Fruit fly (Drosophila melanogaster): ENCODE data around the gene CG34241.

Gene CG34241

DNA sequence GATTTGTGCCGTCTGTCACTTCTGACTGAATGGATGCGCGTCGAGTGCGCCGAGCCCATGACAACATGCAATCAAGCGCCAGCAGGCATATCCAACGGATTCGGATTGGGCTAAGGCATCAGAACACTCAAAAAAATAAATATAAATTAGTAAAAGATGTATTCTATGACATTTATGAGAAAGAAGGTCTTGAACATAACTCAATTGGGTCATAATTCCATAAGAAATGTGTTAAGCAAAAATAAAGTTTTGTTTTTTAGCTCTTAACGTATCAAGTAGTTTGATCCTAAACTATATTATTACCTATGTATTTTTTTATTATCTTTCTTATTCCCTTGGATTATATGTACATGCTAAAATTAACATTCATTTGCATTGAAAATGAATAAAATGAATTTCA lies 14.2 kb upstream of the CG34241 start:
- no peak for TF ChIP-seq fru (GFP tag; optimal IDR thresholded peaks at IDR 0.05)
- no peak for TF ChIP-seq CG9705 (GFP tag; optimal IDR thresholded peaks at IDR 0.05)
- no peak for TF ChIP-seq Rel (GFP tag; optimal IDR thresholded peaks at IDR 0.05)
- TF ChIP-seq Rel (tag; optimal IDR thresholded peaks at IDR 0.05) = no peak
- no peak for TF ChIP-seq HLH106 (tag; optimal IDR thresholded peaks at IDR 0.05)

DNA sequence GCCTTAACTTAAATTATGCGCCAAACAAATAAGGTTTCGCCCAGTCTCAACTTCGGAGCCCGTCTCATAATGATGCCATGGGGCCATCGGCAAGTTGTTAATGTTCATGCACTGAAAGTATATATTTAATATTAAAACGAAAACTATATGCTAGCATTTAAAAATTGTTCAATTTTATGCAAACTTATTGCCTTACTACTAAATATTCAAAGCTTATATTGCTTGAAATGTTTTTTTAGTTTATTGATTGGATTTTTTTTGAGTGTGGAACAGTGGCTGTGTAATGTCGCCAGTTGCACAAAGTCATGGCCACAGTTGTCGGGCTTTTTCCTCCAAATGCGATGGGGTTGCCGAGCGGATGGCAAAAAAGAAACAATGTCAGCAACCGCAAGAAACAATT lies 13.6 kb upstream of the CG34241 start:
- no peak for TF ChIP-seq Hr78 (GFP tag; optimal IDR thresholded peaks at IDR 0.05)
- TF ChIP-seq N (GFP tag; optimal IDR thresholded peaks at IDR 0.05) = no peak
- TF ChIP-seq dmrt93B (GFP tag; optimal IDR thresholded peaks at IDR 0.05) = peak; percentile 62
- TF ChIP-seq CG9705 (GFP tag; optimal IDR thresholded peaks at IDR 0.05) = no peak
- TF ChIP-seq lola (GFP tag; optimal IDR thresholded peaks at IDR 0.05) = no peak
- peak; percentile 78 for TF ChIP-seq HLH106 (tag; optimal IDR thresholded peaks at IDR 0.05)
- no peak for TF ChIP-seq pan (optimal IDR thresholded peaks at IDR 0.05)
- peak; percentile 79 for TF ChIP-seq Hnf4 (GFP tag; optimal IDR thresholded peaks at IDR 0.05)
- no peak for TF ChIP-seq dsf (GFP tag; optimal IDR thresholded peaks at IDR 0.05; ENCODE audit: borderline replicate concordance)
- peak; percentile 73 for TF ChIP-seq rgr (GFP tag; optimal IDR thresholded peaks at IDR 0.05)
- TF ChIP-seq dl (GFP tag; optimal IDR thresholded peaks at IDR 0.05; ENCODE audit: insufficient read depth in 1 of 2, partially characterized antibody in 2 of 2) = no peak
- peak; percentile 77 for TF ChIP-seq OdsH (GFP tag; optimal IDR thresholded peaks at IDR 0.05)
- TF ChIP-seq fru (GFP tag; optimal IDR thresholded peaks at IDR 0.05) = peak; percentile 80
- peak; percentile 79 for TF ChIP-seq br (GFP tag; optimal IDR thresholded peaks at IDR 0.05)
- TF ChIP-seq psq (GFP tag; optimal IDR thresholded peaks at IDR 0.05) = peak; percentile 50
- TF ChIP-seq Rel (GFP tag; optimal IDR thresholded peaks at IDR 0.05) = no peak
- TF ChIP-seq Rel (tag; optimal IDR thresholded peaks at IDR 0.05) = no peak
- TF ChIP-seq Dfd (GFP tag; optimal IDR thresholded peaks at IDR 0.05) = no peak
- no peak for TF ChIP-seq Mio (GFP tag; optimal IDR thresholded peaks at IDR 0.05)
- peak; percentile 82 for TF ChIP-seq h (GFP tag; optimal IDR thresholded peaks at IDR 0.05)
- no peak for TF ChIP-seq sv (GFP tag; optimal IDR thresholded peaks at IDR 0.05)
- peak; percentile 37 for TF ChIP-seq Jra (GFP tag; optimal IDR thresholded peaks at IDR 0.05)
- peak; percentile 71 for TF ChIP-seq brk (GFP tag; optimal IDR thresholded peaks at IDR 0.05)
- no peak for TF ChIP-seq GATAd (GFP tag; optimal IDR thresholded peaks at IDR 0.05)
- TF ChIP-seq Myc (optimal IDR thresholded peaks at IDR 0.05) = no peak
- no peak for TF ChIP-seq Abd-B (GFP tag; optimal IDR thresholded peaks at IDR 0.05)
- TF ChIP-seq tai (GFP tag; optimal IDR thresholded peaks at IDR 0.05) = peak; percentile 67
- peak; percentile 74 for TF ChIP-seq Sp1 (GFP tag; optimal IDR thresholded peaks at IDR 0.05)
- peak in 1 of 2 experiments; percentile 74 for TF ChIP-seq foxo (GFP tag; optimal IDR thresholded peaks at IDR 0.05)
- no peak for TF ChIP-seq CrebA (GFP tag; optimal IDR thresholded peaks at IDR 0.05; ENCODE audit: borderline replicate concordance)
- TF ChIP-seq Vsx2 (GFP tag; optimal IDR thresholded peaks at IDR 0.05; ENCODE audit: partially characterized antibody) = no peak
- TF ChIP-seq ey (GFP tag; optimal IDR thresholded peaks at IDR 0.05) = peak; percentile 68
- peak; percentile 70 for TF ChIP-seq sage (GFP tag; optimal IDR thresholded peaks at IDR 0.05)
- TF ChIP-seq woc (GFP tag; optimal IDR thresholded peaks at IDR 0.05) = peak; percentile 75
- no peak for TF ChIP-seq Hr83 (GFP tag; optimal IDR thresholded peaks at IDR 0.05; ENCODE audit: poor library complexity, severe bottlenecking)
- TF ChIP-seq CG32264 (GFP tag; optimal IDR thresholded peaks at IDR 0.05) = peak; percentile 15
- no peak for TF ChIP-seq Dif (GFP tag; optimal IDR thresholded peaks at IDR 0.05; ENCODE audit: partially characterized antibody)
- TF ChIP-seq usp (GFP tag; optimal IDR thresholded peaks at IDR 0.05) = no peak
- no peak for TF ChIP-seq jim (GFP tag; optimal IDR thresholded peaks at IDR 0.05)

DNA sequence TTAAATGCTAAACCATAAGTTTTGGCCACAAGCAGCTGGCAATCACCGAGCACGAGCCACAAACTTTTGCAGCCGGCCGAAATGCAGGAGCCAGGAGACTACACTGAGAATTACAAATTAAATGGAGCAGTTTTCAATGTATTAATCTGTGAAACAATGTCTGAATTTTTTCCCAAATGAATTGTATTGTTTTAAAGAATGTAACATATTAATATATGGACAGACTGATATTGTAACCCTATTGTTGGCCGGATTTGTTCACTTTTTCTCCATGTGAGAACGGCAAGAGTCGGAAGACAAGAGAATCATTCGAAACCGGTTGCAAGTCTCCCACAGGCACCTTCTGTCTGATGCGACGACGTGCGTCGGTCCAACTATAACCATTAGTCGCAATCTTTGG lies 12.7 kb upstream of the CG34241 start:
- TF ChIP-seq fru (GFP tag; optimal IDR thresholded peaks at IDR 0.05) (peak; percentile 94), sage (GFP tag; optimal IDR thresholded peaks at IDR 0.05) (peak; percentile 89), foxo (GFP tag; optimal IDR thresholded peaks at IDR 0.05) (peak; percentile 46 to 93), CG9705 (GFP tag; optimal IDR thresholded peaks at IDR 0.05) (peak; percentile 71), lola (GFP tag; optimal IDR thresholded peaks at IDR 0.05) (no peak), dl (GFP tag; optimal IDR thresholded peaks at IDR 0.05; ENCODE audit: insufficient read depth in 1 of 2, partially characterized antibody in 2 of 2) (no peak), Hnf4 (GFP tag; optimal IDR thresholded peaks at IDR 0.05) (peak; percentile 84), sv (GFP tag; optimal IDR thresholded peaks at IDR 0.05) (no peak), br (GFP tag; optimal IDR thresholded peaks at IDR 0.05) (peak; percentile 94), Dfd (GFP tag; optimal IDR thresholded peaks at IDR 0.05) (no peak), Abd-B (GFP tag; optimal IDR thresholded peaks at IDR 0.05) (no peak), Hr83 (GFP tag; optimal IDR thresholded peaks at IDR 0.05; ENCODE audit: poor library complexity, severe bottlenecking) (no peak), CrebA (GFP tag; optimal IDR thresholded peaks at IDR 0.05; ENCODE audit: borderline replicate concordance) (no peak), Dif (GFP tag; optimal IDR thresholded peaks at IDR 0.05; ENCODE audit: partially characterized antibody) (no peak), GATAd (GFP tag; optimal IDR thresholded peaks at IDR 0.05) (no peak), N (GFP tag; optimal IDR thresholded peaks at IDR 0.05) (no peak), h (GFP tag; optimal IDR thresholded peaks at IDR 0.05) (peak; percentile 93), brk (GFP tag; optimal IDR thresholded peaks at IDR 0.05) (peak; percentile 86), Sp1 (GFP tag; optimal IDR thresholded peaks at IDR 0.05) (peak; percentile 89), Rel (GFP tag; optimal IDR thresholded peaks at IDR 0.05) (peak; percentile 96), Rel (tag; optimal IDR thresholded peaks at IDR 0.05) (peak; percentile 58), tai (GFP tag; optimal IDR thresholded peaks at IDR 0.05) (no peak), dsf (GFP tag; optimal IDR thresholded peaks at IDR 0.05; ENCODE audit: borderline replicate concordance) (peak; percentile 62), Mio (GFP tag; optimal IDR thresholded peaks at IDR 0.05) (peak; percentile 22), Jra (GFP tag; optimal IDR thresholded peaks at IDR 0.05) (peak; percentile 78), rgr (GFP tag; optimal IDR thresholded peaks at IDR 0.05) (peak; percentile 91), woc (GFP tag; optimal IDR thresholded peaks at IDR 0.05) (peak; percentile 89), jim (GFP tag; optimal IDR thresholded peaks at IDR 0.05) (no peak), psq (GFP tag; optimal IDR thresholded peaks at IDR 0.05) (peak; percentile 90), Myc (optimal IDR thresholded peaks at IDR 0.05) (no peak), Hr78 (GFP tag; optimal IDR thresholded peaks at IDR 0.05) (no peak), ey (GFP tag; optimal IDR thresholded peaks at IDR 0.05) (peak; percentile 93), Vsx2 (GFP tag; optimal IDR thresholded peaks at IDR 0.05; ENCODE audit: partially characterized antibody) (no peak), pan (optimal IDR thresholded peaks at IDR 0.05) (no peak), dmrt93B (GFP tag; optimal IDR thresholded peaks at IDR 0.05) (peak; percentile 79), HLH106 (tag; optimal IDR thresholded peaks at IDR 0.05) (peak; percentile 91), CG32264 (GFP tag; optimal IDR thresholded peaks at IDR 0.05) (peak; percentile 82), OdsH (GFP tag; optimal IDR thresholded peaks at IDR 0.05) (peak; percentile 93), usp (GFP tag; optimal IDR thresholded peaks at IDR 0.05) (no peak)

All from whole organism, wandering third instar larva.